Worm (Caenorhabditis elegans) whole organism, young adult: ENCODE results near the gene ndab-2.

ENCODE experiments used
- B0019.2 ChIP-seq: fragments of 200-800 bp; sonication (Bioruptor generic); conservative IDR thresholded peaks from 2 replicates; pipeline ENCODE4 v1.3.6; 2022; ENCODE audit warnings: missing genetic modification reagents, missing genetic modification characterization, missing compliant biosample characterization
- B0261.1 ChIP-seq: sonication (generic microtip); optimal IDR thresholded peaks from 2 replicates; lab custom pipeline; 2016; ENCODE audit warnings: mild to moderate bottlenecking, missing genetic modification characterization, moderate library complexity, missing compliant biosample characterization
- D2030.7 ChIP-seq: fragments of 200-800 bp; sonication (Bioruptor generic); IDR thresholded peaks from 2 replicates; pipeline ENCODE4 v1.3.6; 2022; ENCODE audit warnings: missing genetic modification reagents, missing genetic modification characterization, missing compliant biosample characterization
- F23B12.7 ChIP-seq: sonication (generic microtip); optimal IDR thresholded peaks from 2 replicates; lab custom pipeline; 2017; ENCODE audit warnings: missing genetic modification characterization, mild to moderate bottlenecking, missing compliant biosample characterization, antibody characterized with exemption, moderate library complexity; ENCODE audit not compliant: insufficient read depth
- F49E8.2 ChIP-seq: sonication (generic microtip); optimal IDR thresholded peaks from 3 replicates; lab custom pipeline; 2017; ENCODE audit warnings: missing genetic modification characterization, mild to moderate bottlenecking, missing compliant biosample characterization, antibody characterized with exemption, moderate library complexity; ENCODE audit not compliant: insufficient read depth
- F52B5.7 ChIP-seq: sonication (generic microtip); optimal IDR thresholded peaks from 2 replicates; lab custom pipeline; 2016; ENCODE audit warnings: mild to moderate bottlenecking, missing genetic modification characterization, missing compliant biosample characterization
- F57C9.4 ChIP-seq: sonication (generic microtip); optimal IDR thresholded peaks from 2 replicates; lab custom pipeline; 2017; ENCODE audit warnings: mild to moderate bottlenecking, missing genetic modification characterization, missing compliant biosample characterization
- K12H6.12 ChIP-seq: fragments of 200-800 bp; sonication (Bioruptor generic); optimal IDR thresholded peaks from 2 replicates; lab custom pipeline; 2018; ENCODE audit warnings: mild to moderate bottlenecking, missing genetic modification characterization, missing compliant biosample characterization
- T26A5.8 ChIP-seq: sonication (generic microtip); optimal IDR thresholded peaks from 2 replicates; lab custom pipeline; 2016; ENCODE audit warnings: missing genetic modification characterization, missing compliant biosample characterization
- Y53G8AR.9 ChIP-seq: fragments of 200-800 bp; sonication (Bioruptor generic); conservative IDR thresholded peaks from 2 replicates; pipeline ENCODE4 v1.3.6; 2022; ENCODE audit warnings: missing genetic modification reagents, missing genetic modification characterization, missing compliant biosample characterization
- Y56A3A.18 ChIP-seq: fragments of 200-800 bp; sonication (Bioruptor generic); IDR thresholded peaks from 2 replicates; pipeline ENCODE4 v1.3.6; 2022; ENCODE audit warnings: missing genetic modification reagents, missing genetic modification characterization, missing compliant biosample characterization
- ZK185.1 ChIP-seq: sonication (generic microtip); optimal IDR thresholded peaks from 2 replicates; lab custom pipeline; 2016; ENCODE audit warnings: mild to moderate bottlenecking, missing genetic modification characterization, missing compliant biosample characterization; ENCODE audit not compliant: poor library complexity, severe bottlenecking
- akir-1 ChIP-seq: fragments of 200-800 bp; sonication (Bioruptor generic); optimal IDR thresholded peaks from 2 replicates; lab custom pipeline; 2018; ENCODE audit warnings: mild to moderate bottlenecking, missing genetic modification characterization, moderate library complexity, missing compliant biosample characterization
- ama-1 ChIP-seq, 3 experiments: fragments of 150-350 bp in 1 of 3; sonication (generic microtip) in 2 of 3; optimal IDR thresholded peaks; 2 replicates each; lab custom pipeline; 2014 to 2018; ENCODE audit warnings: missing biosample characterization in 2 of 3, missing genetic modification characterization in 2 of 3, missing genetic modification reagents in 2 of 3
- attf-5 ChIP-seq: fragments of 200-800 bp; sonication (Bioruptor generic); optimal IDR thresholded peaks from 2 replicates; lab custom pipeline; 2018; ENCODE audit warnings: mild to moderate bottlenecking, missing genetic modification characterization, missing compliant biosample characterization
- attf-6 ChIP-seq: fragments of 200-800 bp; sonication (Bioruptor generic); IDR thresholded peaks from 2 replicates; pipeline ENCODE4 v1.3.6; 2022; ENCODE audit warnings: missing genetic modification reagents, missing genetic modification characterization, missing compliant biosample characterization
- bed-2 ChIP-seq: fragments of 200-800 bp; sonication (Bioruptor generic); IDR thresholded peaks from 2 replicates; pipeline ENCODE4 v1.3.6; 2022; ENCODE audit warnings: missing genetic modification reagents, missing genetic modification characterization, missing compliant biosample characterization
- ceh-27 ChIP-seq: fragments of 200-800 bp; sonication (Bioruptor generic); optimal IDR thresholded peaks from 2 replicates; lab custom pipeline; 2018; ENCODE audit warnings: mild to moderate bottlenecking, missing genetic modification characterization, moderate library complexity, missing compliant biosample characterization
- die-1 ChIP-seq: sonication (generic microtip); optimal IDR thresholded peaks from 2 replicates; lab custom pipeline; 2016; ENCODE audit warnings: missing genotype, mild to moderate bottlenecking, missing genetic modification characterization, missing compliant biosample characterization
- dox-1 ChIP-seq: fragments of 200-800 bp; sonication (Bioruptor generic); IDR thresholded peaks from 2 replicates; pipeline ENCODE4 v1.3.6; 2022; ENCODE audit warnings: missing genetic modification reagents, missing genetic modification characterization, missing compliant biosample characterization
- dpff-1 ChIP-seq: sonication (generic microtip); optimal IDR thresholded peaks from 2 replicates; lab custom pipeline; 2017; ENCODE audit warnings: mild to moderate bottlenecking, missing genetic modification characterization, missing compliant biosample characterization
- efl-1 ChIP-seq: fragments of 150-350 bp; optimal IDR thresholded peaks from 2 replicates; lab custom pipeline; 2014; ENCODE audit warnings: missing biosample characterization, missing genetic modification reagents, missing genetic modification characterization
- egl-18 ChIP-seq: fragments of 200-800 bp; sonication (Bioruptor generic); IDR thresholded peaks from 2 replicates; pipeline ENCODE4 v1.3.6; 2022; ENCODE audit warnings: missing genetic modification reagents, missing genetic modification characterization, missing compliant biosample characterization
- egl-44 ChIP-seq: fragments of 200-800 bp; sonication (Bioruptor generic); IDR thresholded peaks from 2 replicates; pipeline ENCODE4 v1.3.6; 2022; ENCODE audit warnings: missing genetic modification reagents, missing genetic modification characterization, missing compliant biosample characterization
- egrh-3 ChIP-seq: fragments of 200-800 bp; sonication (Bioruptor generic); IDR thresholded peaks from 2 replicates; pipeline ENCODE4 v1.3.6; 2022; ENCODE audit warnings: missing genetic modification reagents, missing genetic modification characterization, missing compliant biosample characterization
- hlh-26 ChIP-seq: fragments of 200-800 bp; sonication (Bioruptor generic); conservative IDR thresholded peaks from 2 replicates; pipeline ENCODE4 v1.3.6; 2022; ENCODE audit warnings: missing genetic modification reagents, missing genetic modification characterization, missing compliant biosample characterization
- hmg-1.2 ChIP-seq: fragments of 200-800 bp; sonication (Bioruptor generic); IDR thresholded peaks from 2 replicates; pipeline ENCODE4 v1.3.6; 2022; ENCODE audit warnings: missing genetic modification reagents, missing genetic modification characterization, missing compliant biosample characterization
- hsf-1 ChIP-seq: fragments of 200-800 bp; sonication (Bioruptor generic); IDR thresholded peaks from 2 replicates; pipeline ENCODE4 v1.3.6; 2022; ENCODE audit warnings: missing genetic modification reagents, missing genetic modification characterization, missing compliant biosample characterization
- lag-1 ChIP-seq: fragments of 200-800 bp; sonication (Bioruptor generic); IDR thresholded peaks from 2 replicates; pipeline ENCODE4 v1.3.6; 2022; ENCODE audit warnings: missing genetic modification reagents, missing genetic modification characterization, missing compliant biosample characterization
- lin-26 ChIP-seq: fragments of 200-800 bp; sonication (Bioruptor generic); IDR thresholded peaks from 2 replicates; pipeline ENCODE4 v1.3.6; 2022; ENCODE audit warnings: missing genetic modification reagents, missing genetic modification characterization, missing compliant biosample characterization
- lin-35 ChIP-seq, 3 experiments: fragments of 150-350 bp in 2 of 3; sonication (generic microtip) in 1 of 3; optimal IDR thresholded peaks; 2 replicates each; lab custom pipeline; 2014 to 2018; ENCODE audit warnings: missing biosample characterization in 3 of 3, missing genetic modification characterization in 3 of 3, missing genetic modification reagents in 3 of 3
- madf-3 ChIP-seq: fragments of 200-800 bp; sonication (Bioruptor generic); IDR thresholded peaks from 2 replicates; pipeline ENCODE4 v1.3.6; 2022; ENCODE audit warnings: missing genetic modification reagents, missing genetic modification characterization, missing compliant biosample characterization
- madf-6 ChIP-seq: fragments of 200-800 bp; sonication (Bioruptor generic); IDR thresholded peaks from 2 replicates; pipeline ENCODE4 v1.3.6; 2022; ENCODE audit warnings: missing genetic modification reagents, missing genetic modification characterization, missing compliant biosample characterization
- madf-8 ChIP-seq: fragments of 200-800 bp; sonication (Bioruptor generic); conservative IDR thresholded peaks from 2 replicates; pipeline ENCODE4 v1.3.6; 2022; ENCODE audit warnings: missing genetic modification reagents, missing genetic modification characterization, missing compliant biosample characterization
- mes-4 ChIP-seq: sonication (generic microtip); optimal IDR thresholded peaks from 2 replicates; lab custom pipeline; 2016; ENCODE audit warnings: missing genotype, missing genetic modification characterization, missing compliant biosample characterization
- nhr-80 ChIP-seq: sonication (generic microtip); optimal IDR thresholded peaks from 2 replicates; lab custom pipeline; 2016; ENCODE audit warnings: missing genetic modification characterization, missing compliant biosample characterization
- nhr-90 ChIP-seq: sonication (generic microtip); optimal IDR thresholded peaks from 2 replicates; lab custom pipeline; 2016; ENCODE audit warnings: missing genotype, mild to moderate bottlenecking, missing genetic modification characterization, missing compliant biosample characterization
- pbrm-1 ChIP-seq: fragments of 200-800 bp; sonication (Bioruptor generic); IDR thresholded peaks from 2 replicates; pipeline ENCODE4 v1.3.6; 2022; ENCODE audit warnings: missing genetic modification reagents, missing genetic modification characterization, missing compliant biosample characterization
- snpc-1.1 ChIP-seq: sonication (generic microtip); optimal IDR thresholded peaks from 2 replicates; lab custom pipeline; 2017; ENCODE audit warnings: missing genetic modification characterization, mild to moderate bottlenecking, missing compliant biosample characterization, antibody characterized with exemption, moderate library complexity, missing genotype, missing genetic modification reagents; ENCODE audit not compliant: insufficient read depth
- snpc-3.4 ChIP-seq: sonication (generic microtip); optimal IDR thresholded peaks from 2 replicates; lab custom pipeline; 2017; ENCODE audit warnings: missing genetic modification characterization, mild to moderate bottlenecking, missing compliant biosample characterization, antibody characterized with exemption, moderate library complexity, missing genotype, missing genetic modification reagents
- snpc-4 ChIP-seq, 5 experiments: fragments of 150-350 bp in 1 of 5; sonication (generic microtip) in 4 of 5; optimal IDR thresholded peaks; 2 replicates each; lab custom pipeline; 2014 to 2018; ENCODE audit warnings: missing genetic modification characterization in 5 of 5, missing biosample characterization in 3 of 5, antibody characterized with exemption in 2 of 5, mild to moderate bottlenecking in 2 of 5, missing compliant biosample characterization in 2 of 5, missing genotype in 2 of 5, moderate library complexity in 2 of 5, missing genetic modification reagents in 1 of 5
- somi-1 ChIP-seq: fragments of 200-800 bp; sonication (Bioruptor generic); optimal IDR thresholded peaks from 2 replicates; lab custom pipeline; 2018; ENCODE audit warnings: mild to moderate bottlenecking, missing genetic modification characterization, missing compliant biosample characterization
- tbp1 ChIP-seq: fragments of 200-800 bp; sonication (Bioruptor generic); optimal IDR thresholded peaks from 2 replicates; lab custom pipeline; 2018; ENCODE audit warnings: mild to moderate bottlenecking, missing genetic modification characterization, missing compliant biosample characterization
- tbx-9 ChIP-seq: sonication (generic microtip); optimal IDR thresholded peaks from 2 replicates; lab custom pipeline; 2016; ENCODE audit warnings: borderline replicate concordance, missing genetic modification characterization, inconsistent platforms, missing compliant biosample characterization
- tlf-1 ChIP-seq: fragments of 200-800 bp; sonication (Bioruptor generic); optimal IDR thresholded peaks from 2 replicates; lab custom pipeline; 2018; ENCODE audit warnings: mild to moderate bottlenecking, missing genetic modification characterization, missing compliant biosample characterization
- ztf-3 ChIP-seq: fragments of 200-800 bp; sonication (Bioruptor generic); optimal IDR thresholded peaks from 2 replicates; lab custom pipeline; 2018; ENCODE audit warnings: mild to moderate bottlenecking, missing genetic modification characterization, missing compliant biosample characterization

Gene ndab-2

DNA sequence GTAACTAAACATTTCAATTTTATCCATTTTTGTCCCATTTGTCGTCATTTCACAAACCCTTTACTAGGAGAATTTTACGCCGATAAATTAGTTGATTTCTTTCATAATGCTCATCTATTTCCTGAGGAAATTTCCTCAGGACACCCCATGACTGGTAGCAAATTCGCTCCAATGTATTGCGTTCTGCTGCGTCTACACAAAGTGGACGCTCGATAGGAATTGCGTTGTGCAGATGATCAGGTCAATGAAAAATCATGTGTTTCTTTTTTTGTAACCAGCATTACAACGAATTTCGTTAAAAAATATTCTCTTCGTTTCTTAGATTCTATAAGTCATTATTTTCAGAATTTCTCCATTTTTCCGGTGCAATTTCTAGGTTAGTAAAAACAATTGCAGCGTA, 1.3 kb downstream of the ndab-2 start, which contains the start of gene epg-4 (continued):
- peak; percentile 27; the same call in 1 of the 2 replicates for TF ChIP-seq D2030.7 (GFP tag; lab: Robert Waterston, UW)
- peak; percentile 44 for TF ChIP-seq madf-6
- no peak for TF ChIP-seq dpff-1 (tag; lab: Kevin White, UChicago)
- TF ChIP-seq attf-6 (GFP tag; lab: Robert Waterston, UW) = 0 out of 2 replicates have a peak, but pooled peaks have one; percentile 31
- no peak for TF ChIP-seq snpc-1.1 (tag; lab: Kevin White, UChicago)
- TF ChIP-seq pbrm-1 (GFP tag; lab: Robert Waterston, UW) = peak; percentile 43; the same call in 1 of the 2 replicates
- TF ChIP-seq madf-3 = peak; percentile 81
- peak; percentile 24 for TF ChIP-seq K12H6.12 (tag; lab: Kevin White, UChicago)
- TF ChIP-seq egl-18 (GFP tag; lab: Robert Waterston, UW) = no peak
- TF ChIP-seq efl-1 (GFP tag; lab: Kevin White, UChicago) = peak; percentile 18
- TF ChIP-seq mes-4 = no peak
- peak; percentile 49 for TF ChIP-seq tlf-1
- TF ChIP-seq bed-2 (GFP tag; lab: Robert Waterston, UW) = no peak
- TF ChIP-seq egl-44 (GFP tag; lab: Robert Waterston, UW) = no peak
- no peak for TF ChIP-seq ztf-3 (GFP tag; lab: Kevin White, UChicago)
- no peak for TF ChIP-seq snpc-4 (GFP tag; optimal IDR thresholded peaks at IDR 0.05; lab: Kevin White, UChicago)
- peak in 3 of 4 experiments; percentile 3 to 25 (median 9) for TF ChIP-seq snpc-4 (tag; optimal IDR thresholded peaks at IDR 0.05; lab: Kevin White, UChicago)
- peak; percentile 23 for TF ChIP-seq ceh-27 (GFP tag; lab: Kevin White, UChicago)
- TF ChIP-seq ama-1 (optimal IDR thresholded peaks at IDR 0.05; lab: Kevin White, UChicago) = no peak
- TF ChIP-seq ama-1 (GFP tag; optimal IDR thresholded peaks at IDR 0.05; lab: Kevin White, UChicago) = peak; percentile 2 to 16
- peak; percentile 71 for TF ChIP-seq F49E8.2
- peak; percentile 14; the same call in 1 of the 2 replicates for TF ChIP-seq madf-8 (GFP tag; lab: Robert Waterston, UW)
- no peak for TF ChIP-seq T26A5.8
- TF ChIP-seq ZK185.1 (tag; lab: Kevin White, UChicago) = peak; percentile 24
- no peak for TF ChIP-seq hlh-26 (GFP tag; lab: Robert Waterston, UW)
- TF ChIP-seq F52B5.7 (tag; lab: Kevin White, UChicago) = peak; percentile 25
- no peak for TF ChIP-seq B0261.1 (tag; lab: Kevin White, UChicago)
- TF ChIP-seq Y53G8AR.9 (GFP tag; lab: Robert Waterston, UW) = 0 out of 2 replicates have a peak, but pooled peaks have one; percentile 45
- TF ChIP-seq hmg-1.2 = peak; percentile 50
- TF ChIP-seq nhr-90 (tag; lab: Kevin White, UChicago) = peak; percentile 28
- TF ChIP-seq egrh-3 = no peak
- TF ChIP-seq die-1 = peak; percentile 49
- TF ChIP-seq tbp1 = peak; percentile 53
- no peak; the same call in 1 of the 2 replicates for TF ChIP-seq B0019.2
- TF ChIP-seq lin-35 (GFP tag; optimal IDR thresholded peaks at IDR 0.05; lab: Kevin White, UChicago) = peak in 1 of 3 experiments; percentile 28
- peak; percentile 89 for TF ChIP-seq attf-5 (GFP tag; lab: Kevin White, UChicago)
- peak; percentile 64; the same call in 1 of the 2 replicates for TF ChIP-seq lin-26
- TF ChIP-seq tbx-9 (tag; lab: Kevin White, UChicago) = no peak
- peak; percentile 0 for TF ChIP-seq somi-1 (GFP tag; lab: Kevin White, UChicago)
- no peak for TF ChIP-seq Y56A3A.18 (GFP tag; lab: Robert Waterston, UW)
- peak; percentile 72 for TF ChIP-seq dox-1
- TF ChIP-seq F57C9.4 (tag; lab: Kevin White, UChicago) = no peak
- peak; percentile 53 for TF ChIP-seq nhr-80 (tag; lab: Kevin White, UChicago)
- peak; percentile 9 for TF ChIP-seq snpc-3.4
- TF ChIP-seq F23B12.7 = peak; percentile 13
- TF ChIP-seq akir-1 (GFP tag; lab: Kevin White, UChicago) = no peak
- peak; percentile 54; the same call in 1 of the 2 replicates for TF ChIP-seq hsf-1
- TF ChIP-seq lag-1 (GFP tag; lab: Robert Waterston, UW) = no peak
